Fruit fly (Drosophila melanogaster): ENCODE results near the gene CG15196.
A peak's percentile ranks its signal among the peaks of the same experiment; 100 is the strongest.

dm6 chrX:11370792-11371191 is 39.0 kb upstream of the CG15196 start:
- peak; percentile 46; the same call in 1 of the 2 replicates for TF ChIP-seq CG32121 (GFP tag; IDR thresholded peaks at IDR 0.05)
- TF ChIP-seq CG12605 (GFP tag; IDR thresholded peaks at IDR 0.05), result peak; percentile 53; the same call in 1 of the 2 replicates
- no peak for TF ChIP-seq D1 (tag; optimal IDR thresholded peaks at IDR 0.05)
- peak; percentile 51; the same call in 1 of the 3 replicates for TF ChIP-seq fd96Ca (GFP tag; IDR thresholded peaks at IDR 0.05)
- peak; percentile 78 for TF ChIP-seq CG4496 (GFP tag; IDR thresholded peaks at IDR 0.05)
- TF ChIP-seq Pif1A (GFP tag; optimal IDR thresholded peaks at IDR 0.05), result no peak
- TF ChIP-seq CG10348 (GFP tag; IDR thresholded peaks at IDR 0.05), result no peak
- no peak for TF ChIP-seq EcR (GFP tag; optimal IDR thresholded peaks at IDR 0.05)
- TF ChIP-seq CG8159 (tag; optimal IDR thresholded peaks at IDR 0.05), result peak; percentile 0
- no peak for TF ChIP-seq CG8301 (tag; optimal IDR thresholded peaks at IDR 0.05)
- peak; percentile 59 for TF ChIP-seq Ets98B (GFP tag; IDR thresholded peaks at IDR 0.05)
- TF ChIP-seq rn (GFP tag; IDR thresholded peaks at IDR 0.05), result no peak
